Worm (Caenorhabditis elegans): ENCODE data around the gene nhr-230.

ce11 chrV:18826445-18826844 is 20.1 kb upstream of the nhr-230 start:
- TF ChIP-seq ama-1 (optimal IDR thresholded peaks at IDR 0.05) (no peak), efl-1 (optimal IDR thresholded peaks at IDR 0.05) (no peak), efl-1 (GFP tag; optimal IDR thresholded peaks at IDR 0.05 in 1 of 2) (no peak), snpc-4 (tag; optimal IDR thresholded peaks at IDR 0.05) (no peak), hlh-17 (GFP tag; optimal IDR thresholded peaks at IDR 0.05; ENCODE audit: borderline replicate concordance) (no peak), rnt-1 (tag; optimal IDR thresholded peaks at IDR 0.05) (no peak), fos-1 (tag; optimal IDR thresholded peaks at IDR 0.05) (no peak), egl-27 (tag; optimal IDR thresholded peaks at IDR 0.05) (no peak), elt-3 (tag; optimal IDR thresholded peaks at IDR 0.05) (no peak), unc-130 (tag; optimal IDR thresholded peaks at IDR 0.05) (no peak), ceh-82 (tag; optimal IDR thresholded peaks at IDR 0.05) (no peak)

Data from whole organism, L1 larva.